Worm (Caenorhabditis elegans) whole organism, late embryonic: ENCODE results near the gene nas-20.

ENCODE experiments used
- C38D4.7 ChIP-seq: fragments of 200-800 bp; sonication (Bioruptor generic); optimal IDR thresholded peaks from 2 replicates; lab custom pipeline; 2018; ENCODE audit warnings: mild to moderate bottlenecking, missing genetic modification characterization, moderate library complexity, missing compliant biosample characterization
- F13H6.1 ChIP-seq: sonication (generic microtip); optimal IDR thresholded peaks from 2 replicates; lab custom pipeline; 2016; ENCODE audit warnings: missing genetic modification characterization, missing compliant biosample characterization
- Y22D7AL.16 ChIP-seq: sonication (generic microtip); optimal IDR thresholded peaks from 2 replicates; lab custom pipeline; 2016; ENCODE audit warnings: missing genetic modification characterization, missing compliant biosample characterization
- ama-1 ChIP-seq: fragments of 150-350 bp; optimal IDR thresholded peaks from 2 replicates; lab custom pipeline; 2014
- ceh-22 ChIP-seq: sonication (generic microtip); optimal IDR thresholded peaks from 2 replicates; lab custom pipeline; 2017; ENCODE audit warnings: missing biosample characterization, missing genetic modification characterization
- ceh-45 ChIP-seq: fragments of 200-800 bp; sonication (Bioruptor generic); IDR thresholded peaks from 2 replicates; pipeline ENCODE4 v1.3.6; 2022; ENCODE audit warnings: missing genetic modification reagents, missing genetic modification characterization, missing compliant biosample characterization
- ceh-48 ChIP-seq: sonication (generic microtip); optimal IDR thresholded peaks from 2 replicates; lab custom pipeline; 2016; ENCODE audit warnings: missing genetic modification characterization, inconsistent platforms, missing compliant biosample characterization
- fkh-10 ChIP-seq: fragments of 150-350 bp; optimal IDR thresholded peaks from 2 replicates; lab custom pipeline; 2014; ENCODE audit warnings: missing biosample characterization, missing genetic modification reagents, missing genetic modification characterization
- hlh-30 ChIP-seq: sonication (generic microtip); optimal IDR thresholded peaks from 2 replicates; lab custom pipeline; 2017; ENCODE audit warnings: antibody characterized with exemption, missing genetic modification characterization, missing compliant biosample characterization; ENCODE audit not compliant: insufficient read depth
- pag-3 ChIP-seq: sonication (generic microtip); optimal IDR thresholded peaks from 2 replicates; lab custom pipeline; 2016; ENCODE audit warnings: missing compliant biosample characterization, missing genetic modification characterization, borderline replicate concordance
- pax-1 ChIP-seq: fragments of 150-350 bp; optimal IDR thresholded peaks from 2 replicates; lab custom pipeline; 2014; ENCODE audit warnings: missing biosample characterization, missing genetic modification characterization
- pqm-1 ChIP-seq: sonication (generic microtip); optimal IDR thresholded peaks from 2 replicates; lab custom pipeline; 2016; ENCODE audit warnings: missing genetic modification characterization, missing compliant biosample characterization

DNA sequence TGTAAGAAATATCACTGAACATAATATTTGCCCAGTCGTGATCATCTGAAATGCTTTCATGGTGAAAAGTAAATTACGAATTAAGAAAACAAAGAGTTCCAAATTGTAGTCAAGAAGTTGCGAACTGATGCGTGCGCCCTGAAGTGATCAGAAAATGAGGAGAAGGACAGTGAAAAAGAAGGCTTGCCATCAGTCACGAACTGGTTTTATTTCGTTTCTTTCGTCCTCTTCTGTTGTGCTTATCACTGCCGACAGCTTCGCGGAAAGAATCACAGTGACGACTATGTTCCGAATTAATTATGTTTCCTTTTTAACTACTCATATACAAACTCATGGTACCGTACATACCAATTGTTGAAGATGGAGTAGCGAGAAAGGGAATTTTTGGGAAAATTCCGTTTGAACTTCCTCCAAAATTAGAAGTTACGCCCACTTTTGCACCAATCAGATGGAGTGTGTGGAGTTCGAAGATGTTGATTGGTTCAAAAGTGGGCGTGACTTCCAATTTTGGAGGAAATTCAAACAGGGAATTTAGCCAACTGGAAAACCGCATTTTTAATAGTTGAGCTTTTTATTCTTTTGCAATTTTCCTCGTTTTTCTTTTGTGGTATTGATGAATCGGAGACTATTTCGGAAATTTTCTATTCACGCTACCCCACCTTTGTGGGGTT lies 31.1 kb upstream of the nas-20 start, which contains the start of gene C55A6.12:
- no peak for TF ChIP-seq fkh-10 (GFP tag; lab: Kevin White, UChicago)
- TF ChIP-seq pqm-1 (tag; lab: Kevin White, UChicago): no peak
- no peak for TF ChIP-seq F13H6.1 (tag; lab: Kevin White, UChicago)
- no peak for TF ChIP-seq hlh-30
- no peak for TF ChIP-seq Y22D7AL.16 (tag; lab: Kevin White, UChicago)
- TF ChIP-seq ama-1 (lab: Kevin White, UChicago): no peak
- no peak for TF ChIP-seq ceh-48 (tag; lab: Kevin White, UChicago)
- no peak for TF ChIP-seq C38D4.7 (GFP tag; lab: Kevin White, UChicago)
- no peak for TF ChIP-seq pag-3 (tag; lab: Kevin White, UChicago)
- TF ChIP-seq pax-1 (tag; lab: Kevin White, UChicago): no peak
- no peak for TF ChIP-seq ceh-45 (GFP tag; lab: Robert Waterston, UW)
- no peak for TF ChIP-seq ceh-22 (tag; lab: Kevin White, UChicago)
